Worm (Caenorhabditis elegans): ENCODE data around the gene rpc-1.

DNA sequence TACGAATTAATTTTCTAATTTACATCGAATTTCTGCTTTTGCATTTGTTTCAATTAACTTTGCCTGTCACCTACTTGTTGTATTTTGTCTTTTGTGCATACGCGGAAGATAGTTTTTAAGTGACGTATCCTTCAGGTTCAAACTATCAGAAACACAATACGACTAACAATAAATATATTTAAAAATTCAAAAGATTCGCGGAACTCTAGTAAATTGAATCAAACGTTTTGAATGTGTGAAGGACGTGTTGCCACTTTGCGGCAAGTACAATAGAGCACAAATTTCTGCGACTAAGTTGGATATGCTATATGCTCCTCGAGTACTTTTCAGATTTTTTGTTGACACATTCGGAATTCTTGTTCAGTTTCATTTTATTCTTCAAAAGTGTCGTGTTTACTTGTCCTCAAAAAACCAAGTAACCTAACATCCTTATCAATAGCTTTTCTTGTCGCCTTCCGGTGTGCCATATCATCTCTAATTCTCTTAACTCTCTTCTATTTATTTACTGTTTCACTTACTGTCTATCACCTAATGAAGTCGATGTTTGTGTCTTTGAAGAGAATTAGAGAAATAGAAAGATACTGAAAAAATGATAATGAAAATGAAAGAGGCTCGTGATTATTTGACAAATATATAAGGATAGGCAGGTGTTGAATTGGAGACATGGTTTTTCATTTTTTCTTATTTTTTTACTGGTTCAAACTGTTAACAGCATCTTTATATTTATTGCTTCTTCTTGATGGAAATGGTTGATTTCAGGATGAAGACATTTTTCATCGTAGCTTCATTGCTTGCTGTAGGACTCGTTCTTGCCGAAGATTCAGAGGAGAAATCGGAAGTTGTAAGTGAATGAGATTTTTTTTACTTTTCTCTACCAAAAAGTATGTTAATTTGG is 23.2 kb upstream of the rpc-1 start, which contains the start of gene srlf-7:
- TF ChIP-seq elt-3 (tag; optimal IDR thresholded peaks at IDR 0.05) (peak; percentile 30 to 89 (median 45)), egl-27 (tag; optimal IDR thresholded peaks at IDR 0.05) (no peak), nhr-12 (tag; optimal IDR thresholded peaks at IDR 0.05) (no peak), aly-2 (tag; optimal IDR thresholded peaks at IDR 0.05) (no peak), mml-1 (tag; optimal IDR thresholded peaks at IDR 0.05) (no peak), fos-1 (tag; optimal IDR thresholded peaks at IDR 0.05) (no peak)
